Worm (Caenorhabditis elegans): Measurements from ENCODE around the gene srlf-13.

- TF ChIP-seq elt-3 (tag; optimal IDR thresholded peaks at IDR 0.05) = no peak
- TF ChIP-seq nhr-76 (tag; optimal IDR thresholded peaks at IDR 0.05) = no peak
- no peak for TF ChIP-seq nhr-28 (tag; optimal IDR thresholded peaks at IDR 0.05)
- no peak for TF ChIP-seq unc-62 (GFP tag; optimal IDR thresholded peaks at IDR 0.05)
- no peak for TF ChIP-seq nhr-237 (tag; optimal IDR thresholded peaks at IDR 0.05)
- no peak for TF ChIP-seq snpc-4 (tag; optimal IDR thresholded peaks at IDR 0.05)
- no peak for TF ChIP-seq lsy-2 (tag; optimal IDR thresholded peaks at IDR 0.05)
- TF ChIP-seq pha-4 (tag; optimal IDR thresholded peaks at IDR 0.05) = no peak
- TF ChIP-seq lin-32 (GFP tag; optimal IDR thresholded peaks at IDR 0.05) = no peak
- no peak for TF ChIP-seq elt-1 (tag; optimal IDR thresholded peaks at IDR 0.05; ENCODE audit: borderline replicate concordance, insufficient read depth)
- TF ChIP-seq blmp-1 (tag; optimal IDR thresholded peaks at IDR 0.05) = no peak
- TF ChIP-seq ceh-83 (GFP tag; optimal IDR thresholded peaks at IDR 0.05) = no peak
- no peak for TF ChIP-seq nhr-2 (tag; optimal IDR thresholded peaks at IDR 0.05)
Observed at ce11 chrIV:10891993-10892392, 4.4 kb downstream of the srlf-13 start, which contains the start of gene srlf-12.
